Worm (Caenorhabditis elegans) whole organism, L2 larva: ENCODE results near the gene F20D1.22.

Experiments used
- C34F6.9 ChIP-seq: fragments of 150-350 bp; optimal IDR thresholded peaks from 2 replicates; lab custom pipeline; 2014; ENCODE audit warnings: missing biosample characterization, missing genetic modification characterization
- R02D3.7 ChIP-seq: fragments of 150-350 bp; optimal IDR thresholded peaks from 2 replicates; lab custom pipeline; 2014; ENCODE audit warnings: missing biosample characterization, missing genetic modification characterization
- Y55F3AM.14 ChIP-seq: fragments of 200-800 bp; sonication (Bioruptor generic); optimal IDR thresholded peaks from 2 replicates; lab custom pipeline; 2018; ENCODE audit warnings: mild to moderate bottlenecking, missing genetic modification characterization, missing compliant biosample characterization
- ZK546.5 ChIP-seq: sonication (generic microtip); optimal IDR thresholded peaks from 2 replicates; lab custom pipeline; 2017; ENCODE audit warnings: missing biosample characterization, missing genetic modification characterization
- alr-1 ChIP-seq: fragments of 150-350 bp; optimal IDR thresholded peaks from 2 replicates; lab custom pipeline; 2014; ENCODE audit warnings: missing biosample characterization, missing genetic modification characterization
- aly-2 ChIP-seq: fragments of 150-350 bp; optimal IDR thresholded peaks from 2 replicates; lab custom pipeline; 2014; ENCODE audit warnings: missing biosample characterization, missing genetic modification characterization
- dmd-4 ChIP-seq: sonication (generic microtip); optimal IDR thresholded peaks from 2 replicates; lab custom pipeline; 2017; ENCODE audit warnings: missing biosample characterization, missing genetic modification characterization
- egl-27 ChIP-seq: sonication (generic microtip); optimal IDR thresholded peaks from 3 replicates; lab custom pipeline; 2017; ENCODE audit warnings: missing biosample characterization, missing genetic modification reagents, missing genetic modification characterization
- elt-1 ChIP-seq: fragments of 150-350 bp; optimal IDR thresholded peaks from 2 replicates; lab custom pipeline; 2014; ENCODE audit warnings: missing biosample characterization, missing genetic modification characterization
- elt-3 ChIP-seq: sonication (generic microtip); optimal IDR thresholded peaks from 2 replicates; lab custom pipeline; 2017; ENCODE audit warnings: missing biosample characterization, missing genetic modification characterization
- fos-1 ChIP-seq: fragments of 150-350 bp; optimal IDR thresholded peaks from 2 replicates; lab custom pipeline; 2014; ENCODE audit warnings: missing biosample characterization, missing genetic modification characterization
- gmeb-1 ChIP-seq: fragments of 150-350 bp; optimal IDR thresholded peaks from 2 replicates; lab custom pipeline; 2014; ENCODE audit warnings: missing biosample characterization, missing genetic modification characterization
- lin-11 ChIP-seq: fragments of 150-350 bp; sonication (generic microtip); optimal IDR thresholded peaks from 2 replicates; lab custom pipeline; 2014; ENCODE audit warnings: missing biosample characterization, missing genetic modification characterization, inconsistent platforms, mixed read lengths
- lin-39 ChIP-seq: fragments of 150-350 bp; optimal IDR thresholded peaks from 2 replicates; lab custom pipeline; 2014; ENCODE audit warnings: missing biosample characterization, missing genetic modification reagents, missing genetic modification characterization
- mab-5 ChIP-seq: fragments of 150-350 bp; optimal IDR thresholded peaks from 2 replicates; lab custom pipeline; 2014; ENCODE audit warnings: missing biosample characterization, missing genetic modification characterization
- mbf-1 ChIP-seq: sonication (generic microtip); optimal IDR thresholded peaks from 2 replicates; lab custom pipeline; 2017; ENCODE audit warnings: missing biosample characterization, missing genetic modification characterization
- nhr-10 ChIP-seq: sonication (generic microtip); optimal IDR thresholded peaks from 2 replicates; lab custom pipeline; 2017; ENCODE audit warnings: missing biosample characterization, missing genetic modification characterization
- nhr-11 ChIP-seq: fragments of 150-350 bp; optimal IDR thresholded peaks from 2 replicates; lab custom pipeline; 2014; ENCODE audit warnings: missing biosample characterization, missing genetic modification characterization
- nhr-129 ChIP-seq: fragments of 150-350 bp; optimal IDR thresholded peaks from 2 replicates; lab custom pipeline; 2014; ENCODE audit warnings: missing biosample characterization, missing genetic modification characterization
- nhr-21 ChIP-seq: fragments of 150-350 bp; optimal IDR thresholded peaks from 2 replicates; lab custom pipeline; 2014; ENCODE audit warnings: missing biosample characterization, missing genetic modification characterization
- nhr-23 ChIP-seq: fragments of 150-350 bp; optimal IDR thresholded peaks from 2 replicates; lab custom pipeline; 2014; ENCODE audit warnings: missing biosample characterization, missing genetic modification reagents, missing genetic modification characterization
- nhr-237 ChIP-seq: fragments of 150-350 bp; optimal IDR thresholded peaks from 2 replicates; lab custom pipeline; 2014; ENCODE audit warnings: missing biosample characterization, missing genetic modification characterization
- nhr-25 ChIP-seq: fragments of 150-350 bp; sonication (generic microtip); optimal IDR thresholded peaks from 3 replicates; lab custom pipeline; 2014; ENCODE audit warnings: missing biosample characterization, missing genetic modification characterization
- nhr-6 ChIP-seq: fragments of 150-350 bp; optimal IDR thresholded peaks from 2 replicates; lab custom pipeline; 2014; ENCODE audit warnings: missing biosample characterization, missing genetic modification characterization
- nhr-77 ChIP-seq: fragments of 150-350 bp; optimal IDR thresholded peaks from 2 replicates; lab custom pipeline; 2014; ENCODE audit warnings: missing biosample characterization, missing genetic modification characterization
- peb-1 ChIP-seq: fragments of 150-350 bp; optimal IDR thresholded peaks from 2 replicates; lab custom pipeline; 2014; ENCODE audit warnings: missing biosample characterization, missing genetic modification characterization
- sem-4 ChIP-seq: fragments of 150-350 bp; optimal IDR thresholded peaks from 2 replicates; lab custom pipeline; 2014; ENCODE audit warnings: missing biosample characterization, missing genetic modification reagents, missing genetic modification characterization
- skn-1 ChIP-seq: sonication (generic microtip); optimal IDR thresholded peaks from 2 replicates; lab custom pipeline; 2017; ENCODE audit warnings: missing biosample characterization, missing genetic modification characterization
- sma-3 ChIP-seq: sonication (generic microtip); optimal IDR thresholded peaks from 2 replicates; lab custom pipeline; 2016; ENCODE audit warnings: missing genetic modification reagents, missing genetic modification characterization, missing compliant biosample characterization
- sma-9 ChIP-seq, 2 experiments: fragments of 150-350 bp in 1 of 2; sonication (generic microtip) in 1 of 2; optimal IDR thresholded peaks; 2 replicates each; lab custom pipeline; 2014 to 2016; ENCODE audit warnings: missing genetic modification characterization in 2 of 2, mild to moderate bottlenecking in 1 of 2, missing biosample characterization in 1 of 2, missing compliant biosample characterization in 1 of 2, missing genetic modification reagents in 1 of 2, moderate library complexity in 1 of 2
- snpc-4 ChIP-seq: fragments of 150-350 bp; optimal IDR thresholded peaks from 2 replicates; lab custom pipeline; 2014; ENCODE audit warnings: missing biosample characterization, missing genetic modification characterization
- unc-39 ChIP-seq: fragments of 150-350 bp; optimal IDR thresholded peaks from 2 replicates; lab custom pipeline; 2014; ENCODE audit warnings: missing biosample characterization, missing genetic modification characterization
- unc-62 ChIP-seq: fragments of 150-350 bp; optimal IDR thresholded peaks from 2 replicates; lab custom pipeline; 2014; ENCODE audit warnings: missing biosample characterization, missing genetic modification reagents, missing genetic modification characterization
- zag-1 ChIP-seq: fragments of 150-350 bp; optimal IDR thresholded peaks from 2 replicates; lab custom pipeline; 2014; ENCODE audit warnings: missing biosample characterization, missing genetic modification characterization
- ztf-11 ChIP-seq: sonication (generic microtip); optimal IDR thresholded peaks from 2 replicates; lab custom pipeline; 2017; ENCODE audit warnings: missing biosample characterization, missing genetic modification characterization
- ztf-4 ChIP-seq: fragments of 150-350 bp; optimal IDR thresholded peaks from 2 replicates; lab custom pipeline; 2014; ENCODE audit warnings: missing biosample characterization, missing genetic modification characterization

Gene F20D1.22

DNA sequence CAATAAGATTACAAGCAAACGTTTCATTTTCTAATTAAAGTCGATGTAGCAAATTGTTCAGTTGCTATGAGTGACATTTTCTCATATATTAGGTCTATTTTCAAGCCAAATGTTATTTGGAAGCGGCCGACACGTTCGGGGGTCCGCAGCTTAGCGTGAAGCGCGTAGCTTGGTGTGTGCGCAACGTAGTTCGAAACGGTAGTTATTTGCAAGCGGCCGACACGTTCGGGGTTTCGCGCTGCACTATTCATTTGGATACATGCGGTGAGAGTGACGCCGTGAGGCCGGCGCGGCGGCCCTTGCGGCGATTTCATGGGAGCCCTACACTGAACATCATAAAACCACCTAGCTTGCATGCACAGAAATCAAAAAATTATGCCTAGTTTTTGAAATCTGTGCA, 21.5 kb downstream of the F20D1.22 start:
- TF ChIP-seq nhr-21 (no peak), snpc-4 (tag; lab: Kevin White, UChicago) (peak; percentile 74)

DNA sequence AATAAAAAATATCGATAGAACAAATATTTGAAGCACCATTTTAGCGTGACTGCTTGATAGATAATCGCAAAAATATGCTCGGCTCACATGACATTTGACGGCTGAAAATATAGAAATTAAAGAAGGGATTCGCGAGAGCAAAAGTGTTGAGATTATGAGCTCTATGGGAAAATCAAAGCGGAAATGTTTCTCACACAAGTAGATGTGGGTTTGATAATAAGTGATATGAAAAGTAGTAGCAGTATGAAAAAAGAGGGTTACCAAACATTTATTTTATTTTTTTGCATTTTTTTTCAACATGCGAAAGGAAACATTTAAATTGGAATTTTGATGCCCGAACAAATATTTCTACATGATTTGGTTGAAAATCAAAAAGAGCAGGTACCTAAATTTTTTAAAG, 24.7 kb downstream of the F20D1.22 start, which contains the start of gene iglr-1:
iglr-1 (minus strand) TSS at position 101 of the 400 bp plus-strand sequence.
- TF ChIP-seq nhr-129 (tag; lab: Kevin White, UChicago) (no peak), mbf-1 (tag; lab: Kevin White, UChicago) (no peak), unc-62 (GFP tag; lab: Kevin White, UChicago) (no peak), nhr-23 (tag; lab: Kevin White, UChicago) (no peak), nhr-237 (no peak), lin-11 (tag; lab: Kevin White, UChicago) (no peak), Y55F3AM.14 (no peak)

DNA sequence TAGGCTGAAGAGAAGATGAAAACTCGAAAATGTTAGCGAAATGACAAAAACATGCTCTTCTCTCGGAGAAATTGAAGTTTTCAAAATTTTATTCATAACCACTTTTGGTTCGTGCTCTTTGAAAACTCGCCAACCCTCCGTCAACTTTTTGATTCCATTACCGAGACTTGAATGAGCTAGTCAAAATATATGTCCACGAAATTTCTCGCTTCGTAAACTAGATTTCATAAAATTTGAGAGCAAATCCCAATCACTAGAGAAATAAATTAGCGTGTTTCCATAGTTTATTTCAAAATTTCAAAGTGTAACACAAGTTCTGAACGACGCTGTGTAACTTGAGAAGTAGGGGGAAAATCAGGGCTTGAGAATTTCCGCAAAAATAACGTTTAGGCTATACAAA, 27.1 kb downstream of the F20D1.22 start:
- TF ChIP-seq alr-1 (tag; lab: Kevin White, UChicago) (no peak), nhr-10 (tag; lab: Kevin White, UChicago) (no peak), nhr-11 (tag; lab: Kevin White, UChicago) (no peak), C34F6.9 (tag; lab: Kevin White, UChicago) (no peak), sma-3 (GFP tag; lab: Kevin White, UChicago) (no peak), ztf-11 (tag; lab: Kevin White, UChicago) (no peak), zag-1 (tag; lab: Kevin White, UChicago) (no peak), ZK546.5 (tag; lab: Kevin White, UChicago) (no peak), ztf-4 (tag; lab: Kevin White, UChicago) (no peak), egl-27 (tag; lab: Kevin White, UChicago) (no peak), peb-1 (no peak), mab-5 (tag; lab: Kevin White, UChicago) (no peak), gmeb-1 (tag; lab: Kevin White, UChicago) (no peak), nhr-6 (tag; lab: Kevin White, UChicago) (no peak), aly-2 (no peak)
- TF ChIP-seq, all 48 proteins: peak for 0

DNA sequence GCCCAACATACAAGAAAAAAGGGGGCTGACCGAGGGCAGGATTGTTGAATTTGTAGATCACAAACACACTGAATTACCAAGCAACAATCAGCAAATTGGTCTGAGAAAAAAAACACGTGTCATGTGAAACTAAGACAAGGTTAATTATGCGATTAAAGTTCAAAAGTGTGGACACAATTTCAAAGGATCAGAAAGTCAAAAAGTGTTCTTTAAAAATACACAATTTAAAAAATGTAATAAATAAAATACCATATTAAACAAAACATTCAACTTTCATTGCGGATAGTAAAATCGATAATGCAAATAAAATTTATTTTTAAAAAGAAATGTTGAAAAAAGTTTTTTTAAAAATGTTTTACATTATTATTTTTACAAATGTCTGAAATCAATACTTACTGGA, 32.5 kb downstream of the F20D1.22 start, which contains the start of gene cutl-3:
cutl-3 (minus strand) TSS at position 101 of the 400 bp plus-strand sequence.
- TF ChIP-seq peb-1 (no peak), ztf-11 (tag; lab: Kevin White, UChicago) (no peak), snpc-4 (tag; lab: Kevin White, UChicago) (no peak), ztf-4 (tag; lab: Kevin White, UChicago) (no peak), sem-4 (tag; lab: Kevin White, UChicago) (no peak), elt-1 (tag; lab: Kevin White, UChicago) (no peak), nhr-77 (tag; lab: Kevin White, UChicago) (no peak), nhr-21 (no peak), fos-1 (tag; lab: Kevin White, UChicago) (no peak), skn-1 (tag; lab: Kevin White, UChicago) (no peak), nhr-25 (tag; lab: Kevin White, UChicago) (no peak), nhr-10 (tag; lab: Kevin White, UChicago) (no peak), aly-2 (no peak), nhr-23 (tag; lab: Kevin White, UChicago) (no peak), alr-1 (tag; lab: Kevin White, UChicago) (no peak), nhr-11 (tag; lab: Kevin White, UChicago) (no peak), R02D3.7 (tag; lab: Kevin White, UChicago) (no peak), lin-39 (tag; lab: Kevin White, UChicago) (no peak)

DNA sequence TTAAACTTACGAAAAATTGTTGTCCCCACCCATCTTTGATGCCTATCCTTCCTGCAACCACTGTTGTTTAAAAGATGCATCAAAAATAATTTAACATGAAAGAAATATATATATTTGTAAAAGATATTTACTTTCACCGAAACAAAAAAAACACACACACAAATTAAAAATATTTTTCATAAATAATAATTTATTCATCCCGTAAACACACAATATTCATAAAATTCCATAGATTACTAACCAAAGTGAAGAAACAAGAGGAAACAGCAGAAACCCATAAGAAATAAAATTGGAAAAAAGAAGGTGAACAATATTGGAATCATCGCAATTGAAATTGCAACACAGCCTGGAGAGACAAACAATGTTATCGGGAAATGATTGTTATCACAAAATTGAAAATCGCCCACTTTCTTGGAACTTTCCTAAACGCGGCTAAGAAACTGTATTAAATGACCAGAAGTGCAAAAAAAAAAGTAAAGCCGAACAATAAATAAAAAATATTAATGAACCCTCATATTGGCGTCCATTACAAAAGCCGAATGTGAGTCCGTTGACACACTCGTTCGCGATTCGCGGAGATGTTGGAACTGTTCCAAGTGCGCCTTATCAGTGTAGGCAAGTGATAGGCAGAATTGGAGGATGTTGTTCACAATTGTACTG, 37.4 kb downstream of the F20D1.22 start, which contains the start of gene slc-25A18.1:
slc-25A18.1 (minus strand) TSS at position 51 of the 660 bp plus-strand sequence.
- no peak for TF ChIP-seq nhr-10 (tag; lab: Kevin White, UChicago)
- TF ChIP-seq dmd-4 (tag; lab: Kevin White, UChicago) = no peak
- TF ChIP-seq unc-39 (tag; lab: Kevin White, UChicago) = no peak
- TF ChIP-seq sma-9 (GFP tag; optimal IDR thresholded peaks at IDR 0.05; lab: Kevin White, UChicago) = no peak
- no peak for TF ChIP-seq sma-9 (tag; optimal IDR thresholded peaks at IDR 0.05; lab: Kevin White, UChicago)
- TF ChIP-seq sem-4 (tag; lab: Kevin White, UChicago) = no peak
- no peak for TF ChIP-seq nhr-11 (tag; lab: Kevin White, UChicago)
- no peak for TF ChIP-seq ztf-11 (tag; lab: Kevin White, UChicago)
- TF ChIP-seq C34F6.9 (tag; lab: Kevin White, UChicago) = no peak
- no peak for TF ChIP-seq nhr-21
- no peak for TF ChIP-seq nhr-23 (tag; lab: Kevin White, UChicago)
- no peak for TF ChIP-seq R02D3.7 (tag; lab: Kevin White, UChicago)
- no peak for TF ChIP-seq elt-3
- TF ChIP-seq sma-3 (GFP tag; lab: Kevin White, UChicago) = no peak
- no peak for TF ChIP-seq lin-39 (tag; lab: Kevin White, UChicago)
- TF ChIP-seq skn-1 (tag; lab: Kevin White, UChicago) = no peak
- TF ChIP-seq, all 48 proteins: peak for 0
